Worm (Caenorhabditis elegans) whole organism, young adult: Measurements from ENCODE around the gene gur-5.

Experiments used
- B0019.2 ChIP-seq: fragments of 200-800 bp; sonication (Bioruptor generic); conservative IDR thresholded peaks from 2 replicates; pipeline ENCODE4 v1.3.6; 2022; ENCODE audit warnings: missing genetic modification reagents, missing genetic modification characterization, missing compliant biosample characterization
- C06A6.2 ChIP-seq: fragments of 200-800 bp; sonication (Bioruptor generic); conservative IDR thresholded peaks from 2 replicates; pipeline ENCODE4 v1.3.6; 2022; ENCODE audit warnings: missing genetic modification characterization, missing compliant biosample characterization
- F33H1.4 ChIP-seq: fragments of 200-800 bp; sonication (Bioruptor generic); IDR thresholded peaks from 2 replicates; pipeline ENCODE4 v1.3.6; 2022; ENCODE audit warnings: missing genetic modification reagents, missing genetic modification characterization, missing compliant biosample characterization
- F49E8.2 ChIP-seq: sonication (generic microtip); optimal IDR thresholded peaks from 3 replicates; lab custom pipeline; 2017; ENCODE audit warnings: missing genetic modification characterization, mild to moderate bottlenecking, missing compliant biosample characterization, antibody characterized with exemption, moderate library complexity; ENCODE audit not compliant: insufficient read depth
- K11D2.4 ChIP-seq: fragments of 200-800 bp; sonication (Bioruptor generic); IDR thresholded peaks from 2 replicates; pipeline ENCODE4 v1.3.6; 2022; ENCODE audit warnings: missing genetic modification reagents, missing genetic modification characterization, missing compliant biosample characterization
- Y53F4B.3 ChIP-seq: fragments of 200-800 bp; sonication (Bioruptor generic); IDR thresholded peaks from 2 replicates; pipeline ENCODE4 v1.3.6; 2022; ENCODE audit warnings: missing genetic modification reagents, missing genetic modification characterization, missing compliant biosample characterization
- Y53G8AR.9 ChIP-seq: fragments of 200-800 bp; sonication (Bioruptor generic); conservative IDR thresholded peaks from 2 replicates; pipeline ENCODE4 v1.3.6; 2022; ENCODE audit warnings: missing genetic modification reagents, missing genetic modification characterization, missing compliant biosample characterization
- Y67H2A.10 ChIP-seq: fragments of 200-800 bp; sonication (Bioruptor generic); conservative IDR thresholded peaks from 2 replicates; pipeline ENCODE4 v1.3.6; 2022; ENCODE audit warnings: missing genetic modification reagents, missing genetic modification characterization, missing compliant biosample characterization
- Y95B8A.8 ChIP-seq: fragments of 200-800 bp; sonication (Bioruptor generic); IDR thresholded peaks from 2 replicates; pipeline ENCODE4 v1.3.6; 2022; ENCODE audit warnings: missing genetic modification reagents, missing genetic modification characterization, missing compliant biosample characterization
- atf-7 ChIP-seq: sonication (generic microtip); optimal IDR thresholded peaks from 2 replicates; lab custom pipeline; 2017; ENCODE audit warnings: mild to moderate bottlenecking, missing genetic modification characterization, missing compliant biosample characterization
- ccch-3 ChIP-seq: fragments of 200-800 bp; sonication (Bioruptor generic); optimal IDR thresholded peaks from 2 replicates; lab custom pipeline; 2018; ENCODE audit warnings: mild to moderate bottlenecking, missing genetic modification characterization, missing compliant biosample characterization
- cebp-1 ChIP-seq, 2 experiments: fragments of 200-800 bp in 1 of 2; sonication (Bioruptor generic) in 1 of 2; sonication (generic microtip) in 1 of 2; IDR thresholded peaks in 1 of 2; optimal IDR thresholded peaks in 1 of 2; 2 replicates each; pipeline versions ENCODE4 v1.3.6 to Lab custom; 2017 to 2022; ENCODE audit warnings: missing compliant biosample characterization in 2 of 2, missing genetic modification characterization in 2 of 2, mild to moderate bottlenecking in 1 of 2, missing genetic modification reagents in 1 of 2, moderate library complexity in 1 of 2
- ceh-58 ChIP-seq: fragments of 200-800 bp; sonication (Bioruptor generic); IDR thresholded peaks from 2 replicates; pipeline ENCODE4 v1.3.6; 2022; ENCODE audit warnings: missing genetic modification characterization, missing compliant biosample characterization
- dox-1 ChIP-seq: fragments of 200-800 bp; sonication (Bioruptor generic); IDR thresholded peaks from 2 replicates; pipeline ENCODE4 v1.3.6; 2022; ENCODE audit warnings: missing genetic modification reagents, missing genetic modification characterization, missing compliant biosample characterization
- dpff-1 ChIP-seq: sonication (generic microtip); optimal IDR thresholded peaks from 2 replicates; lab custom pipeline; 2017; ENCODE audit warnings: mild to moderate bottlenecking, missing genetic modification characterization, missing compliant biosample characterization
- efl-1 ChIP-seq: fragments of 150-350 bp; optimal IDR thresholded peaks from 2 replicates; lab custom pipeline; 2014; ENCODE audit warnings: missing biosample characterization, missing genetic modification reagents, missing genetic modification characterization
- egrh-3 ChIP-seq: fragments of 200-800 bp; sonication (Bioruptor generic); IDR thresholded peaks from 2 replicates; pipeline ENCODE4 v1.3.6; 2022; ENCODE audit warnings: missing genetic modification reagents, missing genetic modification characterization, missing compliant biosample characterization
- fkh-3 ChIP-seq: sonication (generic microtip); optimal IDR thresholded peaks from 2 replicates; lab custom pipeline; 2016; ENCODE audit warnings: mild to moderate bottlenecking, missing genetic modification characterization, missing compliant biosample characterization
- him-1 ChIP-seq: sonication (generic microtip); optimal IDR thresholded peaks from 2 replicates; lab custom pipeline; 2016; ENCODE audit warnings: missing genotype, missing genetic modification reagents, missing genetic modification characterization, missing compliant biosample characterization
- hlh-12 ChIP-seq: sonication (generic microtip); optimal IDR thresholded peaks from 2 replicates; lab custom pipeline; 2016; ENCODE audit warnings: missing genetic modification characterization, missing compliant biosample characterization
- hmg-1.2 ChIP-seq: fragments of 200-800 bp; sonication (Bioruptor generic); IDR thresholded peaks from 2 replicates; pipeline ENCODE4 v1.3.6; 2022; ENCODE audit warnings: missing genetic modification reagents, missing genetic modification characterization, missing compliant biosample characterization
- hmg-20 ChIP-seq: fragments of 200-800 bp; sonication (Bioruptor generic); IDR thresholded peaks from 2 replicates; pipeline ENCODE4 v1.3.6; 2022; ENCODE audit warnings: missing genetic modification reagents, missing genetic modification characterization, missing compliant biosample characterization
- let-526 ChIP-seq: fragments of 200-800 bp; sonication (Bioruptor generic); IDR thresholded peaks from 2 replicates; pipeline ENCODE4 v1.3.6; 2022; ENCODE audit warnings: missing genetic modification reagents, missing genetic modification characterization, missing compliant biosample characterization
- let-607 ChIP-seq, 2 experiments: fragments of 200-800 bp in 1 of 2; sonication (Bioruptor generic) in 1 of 2; sonication (generic microtip) in 1 of 2; optimal IDR thresholded peaks; 2 replicates each; lab custom pipeline; 2016 to 2018; ENCODE audit warnings: mild to moderate bottlenecking in 2 of 2, missing compliant biosample characterization in 2 of 2, missing genetic modification characterization in 2 of 2, moderate library complexity in 2 of 2, missing genotype in 1 of 2
- lin-40 ChIP-seq: sonication (generic microtip); optimal IDR thresholded peaks from 2 replicates; lab custom pipeline; 2016; ENCODE audit warnings: missing genetic modification characterization, mild to moderate bottlenecking, missing compliant biosample characterization, missing genotype, missing genetic modification reagents
- lir-1 ChIP-seq: fragments of 200-800 bp; sonication (Bioruptor generic); conservative IDR thresholded peaks from 2 replicates; pipeline ENCODE4 v1.3.6; 2022; ENCODE audit warnings: missing genetic modification reagents, missing genetic modification characterization, missing compliant biosample characterization
- madf-3 ChIP-seq: fragments of 200-800 bp; sonication (Bioruptor generic); IDR thresholded peaks from 2 replicates; pipeline ENCODE4 v1.3.6; 2022; ENCODE audit warnings: missing genetic modification reagents, missing genetic modification characterization, missing compliant biosample characterization
- madf-6 ChIP-seq: fragments of 200-800 bp; sonication (Bioruptor generic); IDR thresholded peaks from 2 replicates; pipeline ENCODE4 v1.3.6; 2022; ENCODE audit warnings: missing genetic modification reagents, missing genetic modification characterization, missing compliant biosample characterization
- madf-8 ChIP-seq: fragments of 200-800 bp; sonication (Bioruptor generic); conservative IDR thresholded peaks from 2 replicates; pipeline ENCODE4 v1.3.6; 2022; ENCODE audit warnings: missing genetic modification reagents, missing genetic modification characterization, missing compliant biosample characterization
- mcd-1 ChIP-seq: fragments of 200-800 bp; sonication (Bioruptor generic); IDR thresholded peaks from 2 replicates; pipeline ENCODE4 v1.3.6; 2022; ENCODE audit warnings: missing genetic modification reagents, missing genetic modification characterization, missing compliant biosample characterization
- mel-28 ChIP-seq: sonication (generic microtip); optimal IDR thresholded peaks from 2 replicates; lab custom pipeline; 2016; ENCODE audit warnings: borderline replicate concordance, mild to moderate bottlenecking, missing genetic modification characterization, missing compliant biosample characterization
- nfya-2 ChIP-seq: fragments of 200-800 bp; sonication (Bioruptor generic); IDR thresholded peaks from 2 replicates; pipeline ENCODE4 v1.3.6; 2022; ENCODE audit warnings: missing genetic modification reagents, missing genetic modification characterization, missing compliant biosample characterization
- nfyb-1 ChIP-seq: fragments of 200-800 bp; sonication (Bioruptor generic); IDR thresholded peaks from 2 replicates; pipeline ENCODE4 v1.3.6; 2022; ENCODE audit warnings: missing genetic modification reagents, missing genetic modification characterization, missing compliant biosample characterization
- nhr-90 ChIP-seq: sonication (generic microtip); optimal IDR thresholded peaks from 2 replicates; lab custom pipeline; 2016; ENCODE audit warnings: missing genotype, mild to moderate bottlenecking, missing genetic modification characterization, missing compliant biosample characterization
- rcor-1 ChIP-seq: fragments of 200-800 bp; sonication (Bioruptor generic); IDR thresholded peaks from 2 replicates; pipeline ENCODE4 v1.3.6; 2022; ENCODE audit warnings: missing genetic modification reagents, missing genetic modification characterization, missing compliant biosample characterization
- sea-2 ChIP-seq: fragments of 200-800 bp; sonication (Bioruptor generic); IDR thresholded peaks from 2 replicates; pipeline ENCODE4 v1.3.6; 2022; ENCODE audit warnings: missing genetic modification characterization, missing compliant biosample characterization
- somi-1 ChIP-seq: fragments of 200-800 bp; sonication (Bioruptor generic); optimal IDR thresholded peaks from 2 replicates; lab custom pipeline; 2018; ENCODE audit warnings: mild to moderate bottlenecking, missing genetic modification characterization, missing compliant biosample characterization
- tbx-9 ChIP-seq: sonication (generic microtip); optimal IDR thresholded peaks from 2 replicates; lab custom pipeline; 2016; ENCODE audit warnings: borderline replicate concordance, missing genetic modification characterization, inconsistent platforms, missing compliant biosample characterization
- tlf-1 ChIP-seq: fragments of 200-800 bp; sonication (Bioruptor generic); optimal IDR thresholded peaks from 2 replicates; lab custom pipeline; 2018; ENCODE audit warnings: mild to moderate bottlenecking, missing genetic modification characterization, missing compliant biosample characterization
- ztf-25 ChIP-seq: fragments of 200-800 bp; sonication (Bioruptor generic); IDR thresholded peaks from 2 replicates; pipeline ENCODE4 v1.3.6; 2022; ENCODE audit warnings: missing genetic modification reagents, missing genetic modification characterization, missing compliant biosample characterization
- ztf-26 ChIP-seq: sonication (generic microtip); optimal IDR thresholded peaks from 2 replicates; lab custom pipeline; 2017; ENCODE audit warnings: missing genetic modification characterization, missing compliant biosample characterization
- ztf-28 ChIP-seq: fragments of 200-800 bp; sonication (Bioruptor generic); IDR thresholded peaks from 2 replicates; pipeline ENCODE4 v1.3.6; 2022; ENCODE audit warnings: missing genetic modification reagents, missing genetic modification characterization, missing compliant biosample characterization

The gur-5 gene

ce11 chrII:5281137-5281536, 4.0 kb upstream of the gur-5 start (continued):
- TF ChIP-seq egrh-3 (GFP tag; lab: Robert Waterston, UW) (no peak), ztf-26 (tag; lab: Kevin White, UChicago) (peak; percentile 24), tlf-1 (GFP tag; lab: Kevin White, UChicago) (no peak), mcd-1 (GFP tag; lab: Robert Waterston, UW) (no peak), rcor-1 (no peak), dox-1 (GFP tag; lab: Robert Waterston, UW) (no peak), Y95B8A.8 (GFP tag; lab: Robert Waterston, UW) (no peak), F33H1.4 (no peak), lir-1 (GFP tag; lab: Robert Waterston, UW) (no peak), tbx-9 (tag; lab: Kevin White, UChicago) (no peak), fkh-3 (tag; lab: Kevin White, UChicago) (no peak), let-526 (GFP tag; lab: Robert Waterston, UW) (no peak), madf-6 (no peak), Y67H2A.10 (GFP tag; lab: Robert Waterston, UW) (no peak), him-1 (no peak)

- TF ChIP-seq madf-3 (GFP tag; lab: Robert Waterston, UW) (0 out of 2 replicates have a peak, but pooled peaks have one; percentile 69), K11D2.4 (GFP tag; lab: Robert Waterston, UW) (no peak), cebp-1 (GFP tag; IDR thresholded peaks at IDR 0.05; lab: Robert Waterston, UW) (no peak), cebp-1 (tag; optimal IDR thresholded peaks at IDR 0.05; lab: Kevin White, UChicago) (peak; percentile 31), dox-1 (GFP tag; lab: Robert Waterston, UW) (no peak), hmg-20 (GFP tag; lab: Robert Waterston, UW) (no peak), tlf-1 (GFP tag; lab: Kevin White, UChicago) (no peak), ceh-58 (GFP tag; lab: Robert Waterston, UW) (no peak), ztf-28 (no peak), hmg-1.2 (0 out of 2 replicates have a peak, but pooled peaks have one; percentile 11), ztf-26 (tag; lab: Kevin White, UChicago) (peak; percentile 5), rcor-1 (no peak), atf-7 (tag; lab: Kevin White, UChicago) (peak; percentile 14), let-607 (tag; optimal IDR thresholded peaks at IDR 0.05; lab: Kevin White, UChicago) (peak in 1 of 2 experiments; percentile 29), let-526 (GFP tag; lab: Robert Waterston, UW) (0 out of 2 replicates have a peak, but pooled peaks have one; percentile 37), tbx-9 (tag; lab: Kevin White, UChicago) (no peak), somi-1 (GFP tag; lab: Kevin White, UChicago) (peak; percentile 49), ztf-25 (no peak)
Measured at ce11 chrII:5282192-5282591, 2.9 kb upstream of the gur-5 start, which contains the start of gene pmt-1. Gene pmt-1 (minus strand): TSS chrII:5282523.

ce11 chrII:5282740-5283281, 2.3 kb upstream of the gur-5 start:
- TF ChIP-seq hmg-20 (GFP tag; lab: Robert Waterston, UW) (no peak), lin-40 (peak; percentile 21), B0019.2 (GFP tag; lab: Robert Waterston, UW) (no peak), Y95B8A.8 (GFP tag; lab: Robert Waterston, UW) (no peak), C06A6.2 (GFP tag; lab: Robert Waterston, UW) (0 out of 2 replicates have a peak, but pooled peaks have one; percentile 54), somi-1 (GFP tag; lab: Kevin White, UChicago) (peak; percentile 59), ztf-26 (tag; lab: Kevin White, UChicago) (peak; percentile 45)

- TF ChIP-seq ccch-3 (no peak), nfyb-1 (no peak), Y53F4B.3 (GFP tag; lab: Robert Waterston, UW) (no peak), efl-1 (GFP tag; lab: Kevin White, UChicago) (no peak), let-526 (GFP tag; lab: Robert Waterston, UW) (no peak), F49E8.2 (tag; lab: Kevin White, UChicago) (no peak), hlh-12 (tag; lab: Kevin White, UChicago) (no peak), nhr-90 (tag; lab: Kevin White, UChicago) (no peak), him-1 (no peak), Y53G8AR.9 (GFP tag; lab: Robert Waterston, UW) (no peak), dpff-1 (tag; lab: Kevin White, UChicago) (no peak), nfya-2 (GFP tag; lab: Robert Waterston, UW) (no peak), sea-2 (no peak), mel-28 (tag; lab: Kevin White, UChicago) (no peak), madf-8 (no peak)
Measured at ce11 chrII:5289142-5289541, 4.0 kb downstream of the gur-5 start, which contains the start of gene ZK622.5. Gene ZK622.5 (plus strand): TSS chrII:5289442.
